Fruit fly (Drosophila melanogaster) whole organism, embryonic: ENCODE results near the gene CG5618.

Experiments used
- Aef1 ChIP-seq: fragments of 200-800 bp; sonication (Bioruptor generic); IDR thresholded peaks from 3 replicates; pipeline ENCODE4 v1.3.6; 2022; ENCODE audit warnings: missing biosample characterization, missing genetic modification characterization
- Atf6 ChIP-seq: fragments of 200-800 bp; sonication (Bioruptor generic); IDR thresholded peaks from 2 replicates; pipeline ENCODE4 v1.3.6; 2022; ENCODE audit warnings: missing biosample characterization, missing genetic modification characterization
- Awh ChIP-seq: fragments of 200-800 bp; sonication (Bioruptor generic); IDR thresholded peaks from 2 replicates; pipeline ENCODE4, ENCODE4 v1.3.6; 2022; ENCODE audit warnings: missing biosample characterization, missing genetic modification characterization
- CG11093 ChIP-seq: fragments of 200-800 bp; sonication (Bioruptor generic); IDR thresholded peaks from 3 replicates; pipeline ENCODE4 v1.3.6; 2022; ENCODE audit warnings: missing biosample characterization, missing genetic modification characterization
- CG12299 ChIP-seq: fragments of 200-800 bp; sonication (Bioruptor generic); optimal IDR thresholded peaks from 2 replicates; lab custom pipeline; 2018; ENCODE audit warnings: missing biosample characterization, mild to moderate bottlenecking, missing genetic modification characterization
- CG14667 ChIP-seq: fragments of 200-800 bp; sonication (Bioruptor generic); IDR thresholded peaks from 2 replicates; pipeline ENCODE4 v1.3.6; 2022; ENCODE audit warnings: missing biosample characterization, missing genetic modification characterization
- CG15073 ChIP-seq: fragments of 200-800 bp; sonication (Bioruptor generic); optimal IDR thresholded peaks from 2 replicates; lab custom pipeline; 2016; ENCODE audit warnings: missing biosample characterization, missing genetic modification characterization
- CG15601 ChIP-seq: fragments of 200-800 bp; sonication (Bioruptor generic); optimal IDR thresholded peaks from 3 replicates; lab custom pipeline; 2019; ENCODE audit warnings: missing biosample characterization, mild to moderate bottlenecking, missing genetic modification characterization, moderate library complexity
- CG15696 ChIP-seq: fragments of 200-800 bp; sonication (Bioruptor generic); optimal IDR thresholded peaks from 2 replicates; lab custom pipeline; 2019; ENCODE audit warnings: missing biosample characterization, mild to moderate bottlenecking, missing genetic modification characterization, moderate library complexity
- CG31441 ChIP-seq: fragments of 200-800 bp; sonication (Bioruptor generic); IDR thresholded peaks from 2 replicates; pipeline ENCODE4 v1.3.6; 2022; ENCODE audit warnings: missing biosample characterization, missing genetic modification characterization
- CG32532 ChIP-seq: fragments of 200-800 bp; sonication (Bioruptor generic); IDR thresholded peaks from 2 replicates; pipeline ENCODE4 v1.3.6; 2022; ENCODE audit warnings: missing biosample characterization, missing genetic modification characterization
- CG33557 ChIP-seq: fragments of 200-800 bp; sonication (Bioruptor generic); optimal IDR thresholded peaks from 2 replicates; lab custom pipeline; 2019; ENCODE audit warnings: missing biosample characterization, mild to moderate bottlenecking, missing genetic modification characterization, moderate library complexity
- CG6254 ChIP-seq: fragments of 200-800 bp; sonication (Bioruptor generic); optimal IDR thresholded peaks from 3 replicates; lab custom pipeline; 2017; ENCODE audit warnings: mild to moderate bottlenecking, missing biosample characterization, missing genetic modification reagents, missing genetic modification characterization
- CG7928 ChIP-seq: fragments of 200-800 bp; sonication (Bioruptor generic); optimal IDR thresholded peaks from 2 replicates; lab custom pipeline; 2017; ENCODE audit warnings: missing biosample characterization, mild to moderate bottlenecking, missing genetic modification characterization
- CG8944 ChIP-seq: fragments of 200-800 bp; sonication (Bioruptor generic); optimal IDR thresholded peaks from 3 replicates; lab custom pipeline; 2016; ENCODE audit warnings: missing biosample characterization, missing genetic modification characterization
- CG9727 ChIP-seq: fragments of 200-800 bp; sonication (Bioruptor generic); optimal IDR thresholded peaks from 3 replicates; lab custom pipeline; 2017; ENCODE audit warnings: missing biosample characterization, mild to moderate bottlenecking, missing genetic modification characterization
- Chrac-16 ChIP-seq: fragments of 200-800 bp; sonication (Bioruptor generic); optimal IDR thresholded peaks from 3 replicates; lab custom pipeline; 2016; ENCODE audit warnings: missing biosample characterization, missing genetic modification characterization
- Deaf1 ChIP-seq: fragments of 200-800 bp; optimal IDR thresholded peaks from 3 replicates; lab custom pipeline; 2019; ENCODE audit warnings: missing biosample characterization, mild to moderate bottlenecking, missing genetic modification characterization, moderate library complexity
- Dip2 ChIP-seq: fragments of 200-800 bp; sonication (Bioruptor generic); IDR thresholded peaks from 2 replicates; pipeline ENCODE4 v1.3.6; 2022; ENCODE audit warnings: missing biosample characterization, missing genetic modification characterization
- Elba2 ChIP-seq: fragments of 200-800 bp; sonication (Bioruptor generic); optimal IDR thresholded peaks from 3 replicates; lab custom pipeline; 2016; ENCODE audit warnings: missing biosample characterization, missing genetic modification characterization
- Ets65A ChIP-seq: fragments of 200-800 bp; sonication (Bioruptor generic); peaks from one replicate; lab custom pipeline; 2016; ENCODE audit warnings: missing biosample characterization, missing genetic modification characterization
- Ets97D ChIP-seq: fragments of 200-800 bp; sonication (Bioruptor generic); optimal IDR thresholded peaks from 3 replicates; lab custom pipeline; 2016; ENCODE audit warnings: missing biosample characterization, missing genetic modification characterization
- GATAe ChIP-seq: fragments of 200-800 bp; sonication (Bioruptor generic); conservative IDR thresholded peaks from 2 replicates; pipeline ENCODE4 v1.3.6; 2022; ENCODE audit warnings: missing biosample characterization, missing genetic modification characterization
- HLH4C ChIP-seq: fragments of 200-800 bp; sonication (Bioruptor generic); IDR thresholded peaks from 3 replicates; pipeline ENCODE4 v1.3.6; 2022; ENCODE audit warnings: missing biosample characterization, missing genetic modification characterization; ENCODE audit not compliant: partially characterized antibody
- HLH54F ChIP-seq: fragments of 200-800 bp; sonication (Bioruptor generic); optimal IDR thresholded peaks from 3 replicates; lab custom pipeline; 2016; ENCODE audit warnings: missing biosample characterization, missing genetic modification characterization
- Hmr ChIP-seq: fragments of 200-800 bp; sonication (Bioruptor generic); optimal IDR thresholded peaks from 3 replicates; lab custom pipeline; 2017; ENCODE audit warnings: mild to moderate bottlenecking, missing biosample characterization, missing genetic modification reagents, missing genetic modification characterization
- Pdp1 ChIP-seq, 2 experiments: fragments of 200-800 bp; sonication (Bioruptor generic); optimal IDR thresholded peaks; 3 replicates each; lab custom pipeline; 2016; ENCODE audit warnings: missing biosample characterization in 2 of 2, missing genetic modification characterization in 2 of 2, mild to moderate bottlenecking in 1 of 2, moderate library complexity in 1 of 2
- Sin3A ChIP-seq: fragments of >200 bp; optimal IDR thresholded peaks from 2 replicates; lab custom pipeline; 2018
- Stat92E ChIP-seq, 3 experiments: fragments of >200 bp in 2 of 3; fragments of 200-800 bp in 1 of 3; sonication (Bioruptor generic) in 1 of 3; optimal IDR thresholded peaks; 2 replicates each; lab custom pipeline; 2017 to 2019; ENCODE audit warnings: missing biosample characterization in 3 of 3, missing genetic modification characterization in 3 of 3, mild to moderate bottlenecking in 1 of 3, moderate library complexity in 1 of 3
- amos ChIP-seq: fragments of 200-800 bp; sonication (Bioruptor generic); IDR thresholded peaks from 2 replicates; pipeline ENCODE4 v1.3.6; 2022; ENCODE audit warnings: missing biosample characterization, missing genetic modification characterization; ENCODE audit not compliant: partially characterized antibody
- bowl ChIP-seq: fragments of 200-800 bp; sonication (Bioruptor generic); IDR thresholded peaks from 2 replicates; pipeline ENCODE4 v1.3.6; 2022; ENCODE audit warnings: missing biosample characterization, missing genetic modification characterization
- cad ChIP-seq: fragments of >200 bp; optimal IDR thresholded peaks from 2 replicates; lab custom pipeline; 2017; ENCODE audit warnings: missing biosample characterization, missing genetic modification characterization
- crp ChIP-seq, 2 experiments: fragments of 200-800 bp; sonication (Bioruptor generic); optimal IDR thresholded peaks; 2 replicates in 1 of 2; 3 replicates in 1 of 2; lab custom pipeline; 2017; ENCODE audit warnings: missing biosample characterization in 2 of 2, missing genetic modification characterization in 2 of 2, mild to moderate bottlenecking in 1 of 2, moderate library complexity in 1 of 2
- cwo ChIP-seq: fragments of 200-800 bp; sonication (Bioruptor generic); optimal IDR thresholded peaks from 3 replicates; lab custom pipeline; 2017; ENCODE audit warnings: missing biosample characterization, missing genetic modification characterization, mild to moderate bottlenecking, moderate library complexity, missing genetic modification reagents
- dati ChIP-seq: fragments of 200-800 bp; sonication (Bioruptor generic); IDR thresholded peaks from 2 replicates; pipeline ENCODE4 v1.3.6; 2022; ENCODE audit warnings: missing biosample characterization, missing genetic modification characterization
- gcm ChIP-seq: fragments of 200-800 bp; sonication (Bioruptor generic); optimal IDR thresholded peaks from 2 replicates; lab custom pipeline; 2019; ENCODE audit warnings: missing biosample characterization, mild to moderate bottlenecking, missing genetic modification characterization, moderate library complexity
- gro ChIP-seq: fragments of 200-800 bp; sonication (Bioruptor generic); optimal IDR thresholded peaks from 2 replicates; lab custom pipeline; 2016; ENCODE audit warnings: missing biosample characterization, missing genetic modification characterization
- maf-S ChIP-seq: fragments of 200-800 bp; sonication (Bioruptor generic); optimal IDR thresholded peaks from 2 replicates; lab custom pipeline; 2016; ENCODE audit warnings: missing biosample characterization, missing genetic modification characterization
- mam ChIP-seq: fragments of 200-800 bp; sonication (Bioruptor generic); optimal IDR thresholded peaks from 3 replicates; lab custom pipeline; 2016; ENCODE audit warnings: missing biosample characterization, missing genetic modification characterization
- pho ChIP-seq: fragments of 200-800 bp; sonication (Bioruptor generic); optimal IDR thresholded peaks from 2 replicates; lab custom pipeline; 2016; ENCODE audit warnings: missing biosample characterization, missing genetic modification characterization
- sd ChIP-seq: fragments of 200-800 bp; sonication (Bioruptor generic); optimal IDR thresholded peaks from 3 replicates; lab custom pipeline; 2018; ENCODE audit warnings: missing biosample characterization, mild to moderate bottlenecking, missing genetic modification characterization, moderate library complexity
- sr ChIP-seq: fragments of 200-800 bp; sonication (Bioruptor generic); IDR thresholded peaks from 3 replicates; pipeline ENCODE4 v1.3.6; 2022; ENCODE audit warnings: missing biosample characterization, missing genetic modification characterization
- sug ChIP-seq: fragments of 200-800 bp; optimal IDR thresholded peaks from 2 replicates; lab custom pipeline; 2019; ENCODE audit warnings: missing biosample characterization, mild to moderate bottlenecking, missing genetic modification characterization, moderate library complexity
- tin ChIP-seq: fragments of 200-800 bp; sonication (Bioruptor generic); optimal IDR thresholded peaks from 3 replicates; lab custom pipeline; 2016; ENCODE audit warnings: missing biosample characterization, missing genetic modification characterization
- tna ChIP-seq: fragments of 200-800 bp; sonication (Bioruptor generic); IDR thresholded peaks from 2 replicates; pipeline ENCODE4 v1.3.6; 2022; ENCODE audit warnings: missing biosample characterization, missing genetic modification characterization; ENCODE audit not compliant: partially characterized antibody
- trh ChIP-seq: fragments of 200-800 bp; sonication (Bioruptor generic); optimal IDR thresholded peaks from 2 replicates; lab custom pipeline; 2016; ENCODE audit warnings: missing biosample characterization, missing genetic modification characterization
- twi ChIP-seq: fragments of 200-800 bp; optimal IDR thresholded peaks from 2 replicates; lab custom pipeline; 2019; ENCODE audit warnings: missing biosample characterization, mild to moderate bottlenecking, missing genetic modification characterization, moderate library complexity
- vvl ChIP-seq: fragments of 200-800 bp; sonication (Bioruptor generic); IDR thresholded peaks from 2 replicates; pipeline ENCODE4 v1.3.6; 2022; ENCODE audit warnings: missing biosample characterization, missing genetic modification characterization
- zf30C ChIP-seq: fragments of 200-800 bp; sonication (Bioruptor generic); optimal IDR thresholded peaks from 3 replicates; lab custom pipeline; 2018; ENCODE audit warnings: missing biosample characterization, mild to moderate bottlenecking, missing genetic modification characterization

CG5618 gene

DNA sequence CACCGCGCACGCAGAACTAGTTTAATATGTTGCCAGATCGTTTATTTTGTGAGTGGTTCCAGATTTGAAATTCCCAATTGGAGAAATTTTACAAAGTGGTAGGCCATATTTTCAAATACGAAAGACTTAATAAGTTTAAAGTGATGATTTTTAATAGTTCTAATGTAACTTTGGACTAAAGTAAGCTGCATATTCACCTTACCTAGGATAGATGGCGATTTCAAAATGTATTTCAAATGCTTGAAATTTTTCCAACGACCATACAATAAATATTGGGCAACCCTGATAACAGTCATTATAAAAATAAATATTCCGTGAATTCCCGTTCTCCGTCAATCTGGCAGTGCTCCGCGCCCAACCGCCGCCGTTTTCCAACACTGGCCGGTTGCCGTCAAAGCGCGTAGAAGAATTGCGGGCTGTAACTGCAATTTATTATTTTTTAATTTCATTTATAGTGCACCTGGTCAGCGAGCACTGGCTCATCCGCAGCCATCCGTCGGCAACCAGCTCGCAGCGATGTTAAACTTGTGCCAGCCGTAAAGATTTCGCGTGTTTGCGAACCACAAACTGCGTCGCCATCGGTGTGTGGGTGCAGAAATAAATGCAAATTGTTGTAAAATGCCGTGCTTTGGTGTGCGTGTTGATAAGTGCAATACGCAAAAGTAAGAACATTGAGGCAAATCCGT lies 22.8 kb downstream of the CG5618 start, which contains the start of the genes Ide and RhoBTB (continued):
- peak; percentile 89 for TF ChIP-seq CG31441
- peak; percentile 31; the same call in 1 of the 2 replicates for TF ChIP-seq Dip2
- no peak for TF ChIP-seq Stat92E (GFP tag; optimal IDR thresholded peaks at IDR 0.05; lab: Kevin White, UChicago)
- peak; percentile 91 for TF ChIP-seq sug (tag; lab: Kevin White, UChicago)
- TF ChIP-seq CG11093 (GFP tag; lab: Robert Waterston, UW), result peak; percentile 70; the same call in 1 of the 3 replicates
- TF ChIP-seq CG33557 (GFP tag; lab: Kevin White, UChicago), result peak; percentile 65
- peak; percentile 27 for TF ChIP-seq CG12299
- peak; percentile 82 for TF ChIP-seq CG32532 (GFP tag; lab: Robert Waterston, UW)
- no peak for TF ChIP-seq Deaf1 (tag; lab: Kevin White, UChicago)
- TF ChIP-seq trh (GFP tag; lab: Kevin White, UChicago), result peak; percentile 65
- peak; percentile 84 for TF ChIP-seq maf-S (GFP tag; lab: Kevin White, UChicago)
- TF ChIP-seq Elba2 (GFP tag; lab: Kevin White, UChicago), result peak; percentile 94
- TF ChIP-seq HLH4C (GFP tag; lab: Robert Waterston, UW), result no peak
- TF ChIP-seq gro (GFP tag; lab: Kevin White, UChicago), result peak; percentile 84
- TF ChIP-seq Sin3A (lab: Kevin White, UChicago), result peak; percentile 96
- peak; percentile 88 for TF ChIP-seq Chrac-16 (GFP tag; lab: Kevin White, UChicago)
- TF ChIP-seq dati (GFP tag; lab: Robert Waterston, UW), result no peak
- peak; percentile 92 for TF ChIP-seq pho (GFP tag; lab: Kevin White, UChicago)
- no peak; the same call in 1 of the 2 replicates for TF ChIP-seq tna (GFP tag; lab: Robert Waterston, UW)
- no peak; the same call in 1 of the 2 replicates for TF ChIP-seq GATAe (GFP tag; lab: Robert Waterston, UW)
- TF ChIP-seq CG15073, result peak; percentile 24
- 0 out of 2 replicates have a peak, but pooled peaks have one; percentile 10 for TF ChIP-seq amos
- peak; percentile 80 for TF ChIP-seq sd (tag; lab: Kevin White, UChicago)
- peak; percentile 57 for TF ChIP-seq CG7928 (GFP tag; lab: Kevin White, UChicago)
- no peak for TF ChIP-seq sr (GFP tag; lab: Robert Waterston, UW)
- peak; percentile 63; the same call in 1 of the 2 replicates for TF ChIP-seq Atf6 (GFP tag; lab: Robert Waterston, UW)
- peak; percentile 87 for TF ChIP-seq Ets97D (GFP tag; lab: Kevin White, UChicago)
- peak; percentile 83 for TF ChIP-seq Hmr (GFP tag; lab: Kevin White, UChicago)
- TF ChIP-seq CG8944, result peak; percentile 87
- no peak for TF ChIP-seq CG15601 (tag; lab: Kevin White, UChicago)
- TF ChIP-seq crp (GFP tag; optimal IDR thresholded peaks at IDR 0.05; lab: Kevin White, UChicago), result peak; percentile 67 to 91
- TF ChIP-seq mam, result peak; percentile 96
- TF ChIP-seq cwo, result peak; percentile 58
- no peak for TF ChIP-seq cad (GFP tag; lab: Kevin White, UChicago)
- peak; percentile 99 for TF ChIP-seq Ets65A (GFP tag; lab: Kevin White, UChicago)
- peak; percentile 58 for TF ChIP-seq CG14667 (GFP tag; lab: Robert Waterston, UW)
- no peak for TF ChIP-seq zf30C (GFP tag; lab: Kevin White, UChicago)
- peak; percentile 77 for TF ChIP-seq CG9727
- peak; percentile 66; the same call in 1 of the 2 replicates for TF ChIP-seq vvl (GFP tag; lab: Robert Waterston, UW)
- TF ChIP-seq Aef1 (GFP tag; lab: Robert Waterston, UW), result peak; percentile 78
- peak; percentile 80 to 90 for TF ChIP-seq Pdp1 (GFP tag; optimal IDR thresholded peaks at IDR 0.05; lab: Kevin White, UChicago)
- peak; percentile 77 for TF ChIP-seq tin (GFP tag; lab: Kevin White, UChicago)
- no peak for TF ChIP-seq CG6254 (GFP tag; lab: Kevin White, UChicago)
- 0 out of 2 replicates have a peak, but pooled peaks have one; percentile 13 for TF ChIP-seq Awh
- peak; percentile 90 for TF ChIP-seq HLH54F
- peak; percentile 81 for TF ChIP-seq twi
- TF ChIP-seq gcm, result no peak
- TF ChIP-seq bowl (GFP tag; lab: Robert Waterston, UW), result no peak
- peak; percentile 72 for TF ChIP-seq CG15696 (tag; lab: Kevin White, UChicago)
